Worm (Caenorhabditis elegans) whole organism, L2 larva: Measurements from ENCODE around the gene slc-25A10.

Source experiments
- fos-1 ChIP-seq: fragments of 150-350 bp; optimal IDR thresholded peaks from 2 replicates; lab custom pipeline; 2014; ENCODE audit warnings: missing biosample characterization, missing genetic modification characterization
- lin-39 ChIP-seq: fragments of 150-350 bp; optimal IDR thresholded peaks from 2 replicates; lab custom pipeline; 2014; ENCODE audit warnings: missing biosample characterization, missing genetic modification reagents, missing genetic modification characterization
- lsy-2 ChIP-seq, 2 experiments: fragments of 150-350 bp in 1 of 2; sonication (generic microtip) in 1 of 2; optimal IDR thresholded peaks; 2 replicates each; lab custom pipeline; 2014 to 2017; ENCODE audit warnings: missing biosample characterization in 2 of 2, missing genetic modification characterization in 2 of 2
- skn-1 ChIP-seq: sonication (generic microtip); optimal IDR thresholded peaks from 2 replicates; lab custom pipeline; 2017; ENCODE audit warnings: missing biosample characterization, missing genetic modification characterization
- ztf-1 ChIP-seq: fragments of 200-800 bp; sonication (Bioruptor generic); conservative IDR thresholded peaks from 2 replicates; pipeline ENCODE4 v1.3.6; 2022; ENCODE audit warnings: missing genetic modification characterization, missing compliant biosample characterization

- TF ChIP-seq skn-1 (no peak), lsy-2 (tag; optimal IDR thresholded peaks at IDR 0.05; lab: Kevin White, UChicago) (no peak), ztf-1 (GFP tag; lab: Robert Waterston, UW) (no peak), fos-1 (tag; lab: Kevin White, UChicago) (no peak), lin-39 (tag; lab: Kevin White, UChicago) (no peak)
These were observed 6.9 kb downstream of the slc-25A10 start, which contains the start of gene smf-2 for ce11 chrX:6718595-6718994.
